Worm (Caenorhabditis elegans) whole organism, mixed stage, embryonic: ENCODE data around the gene K04C2.5.

ENCODE experiments used
- M03D4.4 ChIP-seq: sonication (generic microtip); optimal IDR thresholded peaks from 2 replicates; lab custom pipeline; 2017; ENCODE audit warnings: mild to moderate bottlenecking, missing genetic modification characterization, missing compliant biosample characterization
- bed-3 ChIP-seq: fragments of 200-800 bp; sonication (Bioruptor generic); optimal IDR thresholded peaks from 3 replicates; lab custom pipeline; 2018; ENCODE audit warnings: mild to moderate bottlenecking, missing genetic modification characterization, moderate library complexity, missing compliant biosample characterization
- blmp-1 ChIP-seq: fragments of 150-350 bp; optimal IDR thresholded peaks from 2 replicates; lab custom pipeline; 2014; ENCODE audit warnings: missing biosample characterization, missing genetic modification characterization
- ceh-83 ChIP-seq: fragments of 200-800 bp; sonication (Bioruptor generic); optimal IDR thresholded peaks from 2 replicates; lab custom pipeline; 2018; ENCODE audit warnings: mild to moderate bottlenecking, missing genetic modification characterization, missing compliant biosample characterization
- ces-1 ChIP-seq: fragments of 150-350 bp; optimal IDR thresholded peaks from 2 replicates; lab custom pipeline; 2014; ENCODE audit warnings: missing biosample characterization, missing genetic modification reagents, missing genetic modification characterization
- lsy-2 ChIP-seq: fragments of 150-350 bp; optimal IDR thresholded peaks from 2 replicates; lab custom pipeline; 2014; ENCODE audit warnings: missing biosample characterization, missing genetic modification characterization
- mep-1 ChIP-seq: fragments of 150-350 bp; optimal IDR thresholded peaks from 2 replicates; lab custom pipeline; 2017; ENCODE audit warnings: missing biosample characterization, missing genetic modification reagents, missing genetic modification characterization, inconsistent platforms
- nhr-237 ChIP-seq: fragments of 150-350 bp; optimal IDR thresholded peaks from 2 replicates; lab custom pipeline; 2014; ENCODE audit warnings: missing biosample characterization, missing genetic modification characterization
- unc-120 ChIP-seq: sonication (generic microtip); optimal IDR thresholded peaks from 2 replicates; lab custom pipeline; 2017; ENCODE audit warnings: missing genetic modification characterization, missing compliant biosample characterization; ENCODE audit not compliant: poor library complexity, severe bottlenecking
- unc-39 ChIP-seq: fragments of 150-350 bp; optimal IDR thresholded peaks from 2 replicates; lab custom pipeline; 2014; ENCODE audit warnings: missing biosample characterization, missing genetic modification characterization
- unc-62 ChIP-seq: fragments of 150-350 bp; optimal IDR thresholded peaks from 2 replicates; lab custom pipeline; 2014; ENCODE audit warnings: missing biosample characterization, missing genetic modification reagents, missing genetic modification characterization

DNA sequence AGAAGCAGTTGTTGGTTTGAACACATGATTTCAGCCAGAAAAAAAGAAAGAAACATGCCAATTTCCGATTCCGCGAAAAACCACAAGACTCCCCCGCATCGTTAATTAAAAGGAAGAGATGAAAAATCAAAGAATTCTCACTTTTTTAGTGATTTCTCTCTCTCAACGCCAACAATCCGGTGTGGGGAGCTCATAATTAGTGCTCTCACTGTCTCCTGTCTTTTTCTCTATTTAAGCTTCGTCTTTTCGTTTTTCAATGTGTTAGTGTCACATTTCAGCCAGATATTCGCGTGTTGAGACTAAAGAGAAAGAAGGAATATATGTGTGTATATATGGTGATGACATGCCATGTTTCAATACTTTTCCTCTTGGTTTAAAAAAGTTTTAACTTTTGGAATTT lies 17.7 kb downstream of the K04C2.5 start:
- TF ChIP-seq lsy-2 (tag; lab: Kevin White, UChicago): no peak
- TF ChIP-seq unc-39 (tag; lab: Kevin White, UChicago): no peak
- no peak for TF ChIP-seq ceh-83 (GFP tag; lab: Kevin White, UChicago)
- TF ChIP-seq unc-62 (GFP tag; lab: Kevin White, UChicago): no peak
- TF ChIP-seq M03D4.4 (tag; lab: Kevin White, UChicago): no peak
- TF ChIP-seq mep-1 (tag; lab: Kevin White, UChicago): no peak
- TF ChIP-seq bed-3: no peak
- no peak for TF ChIP-seq ces-1 (GFP tag; lab: Kevin White, UChicago)
- no peak for TF ChIP-seq nhr-237 (tag; lab: Kevin White, UChicago)
- TF ChIP-seq unc-120: no peak
- no peak for TF ChIP-seq blmp-1 (tag; lab: Kevin White, UChicago)
